Worm (Caenorhabditis elegans): Measurements from ENCODE around the gene srw-66.

Gene srw-66

ce11 chrII:1232967-1233366 is 38.7 kb downstream of the srw-66 start (continued):
- TF ChIP-seq aptf-2 (GFP tag; conservative IDR thresholded peaks at IDR 0.05): no peak
- TF ChIP-seq ztf-6 (GFP tag; IDR thresholded peaks at IDR 0.05): no peak

ce11 chrII:1228943-1229342 is 42.8 kb downstream of the srw-66 start:
- TF ChIP-seq zfh-2 (GFP tag; conservative IDR thresholded peaks at IDR 0.05) (peak; percentile 72), ZK185.1 (tag; optimal IDR thresholded peaks at IDR 0.05; ENCODE audit: poor library complexity, severe bottlenecking) (no peak)
